Worm (Caenorhabditis elegans) whole organism, L4/young adult: ENCODE data around the gene F28B12.1.

Experiments used
- W03F9.2 ChIP-seq: fragments of 150-350 bp; optimal IDR thresholded peaks from 2 replicates; lab custom pipeline; 2014; ENCODE audit warnings: missing biosample characterization, missing genetic modification characterization
- dao-5 ChIP-seq: sonication (generic microtip); optimal IDR thresholded peaks from 2 replicates; lab custom pipeline; 2016; ENCODE audit warnings: missing genotype, missing genetic modification characterization, moderate library complexity, missing compliant biosample characterization
- him-1 ChIP-seq: sonication (generic microtip); optimal IDR thresholded peaks from 2 replicates; lab custom pipeline; 2016; ENCODE audit warnings: missing genotype, missing genetic modification reagents, missing genetic modification characterization, missing compliant biosample characterization

- TF ChIP-seq W03F9.2 (no peak), him-1 (tag; lab: Kevin White, UChicago) (no peak), dao-5 (tag; lab: Kevin White, UChicago) (no peak)
Observed at ce11 chrII:5969303-5969702, 26.6 kb downstream of the F28B12.1 start, which contains the start of gene B0034.4.
